Worm (Caenorhabditis elegans): ENCODE data around the gene F37C4.5.

F37C4.5 gene

ce11 chrIV:3838687-3839086 lies 34.9 kb downstream of the F37C4.5 start:
- peak; percentile 92 for TF ChIP-seq ceh-34 (tag; optimal IDR thresholded peaks at IDR 0.05)
- no peak for TF ChIP-seq F13H6.1 (tag; optimal IDR thresholded peaks at IDR 0.05)
- TF ChIP-seq ceh-31 (tag; optimal IDR thresholded peaks at IDR 0.05), result no peak

DNA sequence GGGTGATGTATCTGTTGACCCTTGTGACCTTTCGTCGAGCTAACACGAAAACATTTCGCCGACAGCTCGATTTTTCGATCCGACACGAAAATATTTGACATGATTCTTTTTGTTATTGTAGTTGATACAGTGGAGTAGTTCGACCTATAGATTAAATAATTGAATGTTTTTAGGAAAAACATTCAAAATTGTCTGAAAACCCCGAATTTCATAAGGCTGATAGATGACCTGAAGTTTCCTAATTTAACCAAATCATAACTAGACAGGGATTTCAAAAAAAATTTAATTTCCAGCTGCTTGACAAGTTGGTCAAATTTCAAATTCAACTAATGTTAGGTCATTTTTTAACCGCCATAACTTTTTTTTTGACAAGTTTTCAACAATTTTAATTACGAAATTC lies 38.5 kb downstream of the F37C4.5 start, which contains the start of gene cal-3:
Gene cal-3, minus strand, starts transcription at position 101 of the 400 bp plus-strand sequence.
- TF ChIP-seq hlh-8 (tag; optimal IDR thresholded peaks at IDR 0.05) (no peak), elt-4 (tag; optimal IDR thresholded peaks at IDR 0.05) (no peak), hlh-30 (tag; optimal IDR thresholded peaks at IDR 0.05; ENCODE audit: insufficient read depth) (no peak)

ce11 chrIV:3833778-3834177 lies 39.8 kb downstream of the F37C4.5 start:
- TF ChIP-seq nhr-11 (tag; optimal IDR thresholded peaks at IDR 0.05) (no peak), hlh-8 (tag; optimal IDR thresholded peaks at IDR 0.05) (no peak), ceh-30 (tag; optimal IDR thresholded peaks at IDR 0.05) (no peak), syd-9 (tag; optimal IDR thresholded peaks at IDR 0.05) (no peak), pqm-1 (tag; optimal IDR thresholded peaks at IDR 0.05) (no peak), ceh-19 (GFP tag; optimal IDR thresholded peaks at IDR 0.05) (no peak), zip-5 (tag; optimal IDR thresholded peaks at IDR 0.05) (no peak), ceh-48 (tag; optimal IDR thresholded peaks at IDR 0.05) (no peak), ceh-6 (GFP tag; optimal IDR thresholded peaks at IDR 0.05) (no peak), pag-3 (tag; optimal IDR thresholded peaks at IDR 0.05; ENCODE audit: borderline replicate concordance) (no peak), F13H6.1 (tag; optimal IDR thresholded peaks at IDR 0.05) (no peak), npax-4 (tag; optimal IDR thresholded peaks at IDR 0.05) (no peak), odd-2 (tag; optimal IDR thresholded peaks at IDR 0.05) (no peak), fkh-10 (GFP tag; optimal IDR thresholded peaks at IDR 0.05) (no peak)

- no peak for TF ChIP-seq pha-2 (tag; optimal IDR thresholded peaks at IDR 0.05)
- TF ChIP-seq hlh-13 (GFP tag; optimal IDR thresholded peaks at IDR 0.05), result no peak
- no peak for TF ChIP-seq odd-2 (tag; optimal IDR thresholded peaks at IDR 0.05)
- no peak for TF ChIP-seq ttx-3 (tag; optimal IDR thresholded peaks at IDR 0.05)
- TF ChIP-seq ceh-31 (tag; optimal IDR thresholded peaks at IDR 0.05), result no peak
- TF ChIP-seq pax-1 (tag; optimal IDR thresholded peaks at IDR 0.05), result no peak
- TF ChIP-seq madf-2 (tag; optimal IDR thresholded peaks at IDR 0.05), result no peak
- no peak for TF ChIP-seq K02D7.2 (tag; optimal IDR thresholded peaks at IDR 0.05)
- TF ChIP-seq rnt-1 (tag; optimal IDR thresholded peaks at IDR 0.05), result no peak
- no peak for TF ChIP-seq fax-1 (tag; optimal IDR thresholded peaks at IDR 0.05)
- no peak for TF ChIP-seq hlh-30 (tag; optimal IDR thresholded peaks at IDR 0.05; ENCODE audit: insufficient read depth)
Observed at ce11 chrIV:3832040-3832439, 41.6 kb downstream of the F37C4.5 start.

- TF ChIP-seq zip-5 (tag; optimal IDR thresholded peaks at IDR 0.05) (no peak), hlh-8 (tag; optimal IDR thresholded peaks at IDR 0.05) (no peak), unc-55 (GFP tag; optimal IDR thresholded peaks at IDR 0.05) (no peak), unc-86 (tag; optimal IDR thresholded peaks at IDR 0.05) (no peak), fkh-6 (tag; optimal IDR thresholded peaks at IDR 0.05) (no peak), ceh-14 (tag; optimal IDR thresholded peaks at IDR 0.05) (no peak), ttx-3 (tag; optimal IDR thresholded peaks at IDR 0.05) (no peak), odd-2 (tag; optimal IDR thresholded peaks at IDR 0.05) (no peak), lin-11 (tag; optimal IDR thresholded peaks at IDR 0.05) (no peak), eyg-1 (tag; optimal IDR thresholded peaks at IDR 0.05) (no peak), ceh-2 (tag; optimal IDR thresholded peaks at IDR 0.05) (no peak), ceh-22 (tag; optimal IDR thresholded peaks at IDR 0.05) (no peak), nhr-232 (tag; optimal IDR thresholded peaks at IDR 0.05) (no peak)
Observed at ce11 chrIV:3827724-3828123, 45.9 kb downstream of the F37C4.5 start.

Measured in whole organism, late embryonic.